Fruit fly (Drosophila melanogaster) whole organism: ENCODE results near the gene CG6321.

Experiments used
- CG8478 ChIP-seq: fragments of >200 bp; optimal IDR thresholded peaks from 2 replicates; lab custom pipeline; 2018; ENCODE audit warnings: inconsistent platforms
- Dll ChIP-seq: fragments of >200 bp; optimal IDR thresholded peaks from 2 replicates; lab custom pipeline; 2017
- pan ChIP-seq: fragments of >200 bp; optimal IDR thresholded peaks from 2 replicates; lab custom pipeline; 2017
- psq ChIP-seq: fragments of >200 bp; optimal IDR thresholded peaks from 2 replicates; lab custom pipeline; 2017
- usp ChIP-seq: fragments of >200 bp; optimal IDR thresholded peaks from 2 replicates; lab custom pipeline; 2017; ENCODE audit warnings: missing biosample characterization, missing genetic modification characterization, mixed read lengths

DNA sequence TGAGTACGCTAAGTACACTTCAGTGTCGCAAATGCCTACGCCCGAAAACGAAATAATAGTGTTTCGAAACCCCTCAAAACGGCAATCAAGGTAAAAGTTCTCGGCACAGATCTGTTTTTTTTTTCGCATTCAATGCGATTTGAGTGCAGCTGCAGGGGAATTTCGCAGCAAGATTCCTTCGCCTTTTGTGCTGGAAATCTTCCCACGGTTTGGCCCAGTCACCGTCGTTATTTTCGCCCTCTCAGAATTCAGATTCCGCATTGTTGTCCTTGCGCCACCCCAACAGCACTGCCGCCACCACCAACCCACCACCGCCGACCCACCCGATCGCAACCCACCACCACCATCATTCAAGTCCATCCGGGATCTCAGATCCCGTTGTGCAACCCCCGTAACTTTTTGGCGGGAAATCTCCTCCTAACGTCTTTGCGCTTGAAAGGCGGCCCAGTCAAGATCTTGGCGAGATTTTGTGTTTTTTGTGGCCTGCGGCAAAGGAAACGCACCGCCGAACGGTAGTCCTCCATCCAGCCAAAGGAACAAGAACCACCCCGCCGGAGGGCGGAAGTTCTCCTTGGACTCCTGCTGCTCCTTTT lies 49.3 kb downstream of the CG6321 start:
- TF ChIP-seq CG8478 (lab: Kevin White, UChicago): no peak
- TF ChIP-seq pan (lab: Kevin White, UChicago): no peak
- TF ChIP-seq psq (lab: Kevin White, UChicago): no peak
- no peak for TF ChIP-seq Dll
- no peak for TF ChIP-seq usp (GFP tag; lab: Kevin White, UChicago)
